Fruit fly (Drosophila melanogaster) whole organism, embryonic: ENCODE data around the gene CG14740.
A peak's percentile ranks its signal among the peaks of the same experiment; 100 is the strongest.

Experiments used
- Bdp1 ChIP-seq: fragments of 200-800 bp; sonication (Bioruptor generic); optimal IDR thresholded peaks from 3 replicates; lab custom pipeline; 2016; ENCODE audit warnings: missing biosample characterization, missing genetic modification characterization
- BtbVII ChIP-seq: fragments of 200-800 bp; sonication (Bioruptor generic); optimal IDR thresholded peaks from 3 replicates; lab custom pipeline; 2017; ENCODE audit warnings: missing biosample characterization, mild to moderate bottlenecking, missing genetic modification characterization
- CG10462 ChIP-seq: fragments of 200-800 bp; sonication (Bioruptor generic); optimal IDR thresholded peaks from 2 replicates; lab custom pipeline; 2016; ENCODE audit warnings: missing biosample characterization, missing genetic modification characterization
- CG10959 ChIP-seq: fragments of 200-800 bp; sonication (Bioruptor generic); IDR thresholded peaks from 2 replicates; pipeline ENCODE4 v1.3.6; 2022; ENCODE audit warnings: missing biosample characterization, missing genetic modification characterization
- CG11247 ChIP-seq: fragments of 200-800 bp; sonication (Bioruptor generic); IDR thresholded peaks from 2 replicates; pipeline ENCODE4 v1.3.6; 2022; ENCODE audit warnings: missing biosample characterization, missing genetic modification characterization
- CG13296 ChIP-seq: fragments of 200-800 bp; sonication (Bioruptor generic); optimal IDR thresholded peaks from 3 replicates; lab custom pipeline; 2018; ENCODE audit warnings: missing biosample characterization, mild to moderate bottlenecking, missing genetic modification characterization
- CG13775 ChIP-seq: fragments of 200-800 bp; sonication (Bioruptor generic); optimal IDR thresholded peaks from 3 replicates; lab custom pipeline; 2017; ENCODE audit warnings: missing biosample characterization, mild to moderate bottlenecking, missing genetic modification characterization
- CG14667 ChIP-seq: fragments of 200-800 bp; sonication (Bioruptor generic); IDR thresholded peaks from 2 replicates; pipeline ENCODE4 v1.3.6; 2022; ENCODE audit warnings: missing biosample characterization, missing genetic modification characterization
- CG14860 ChIP-seq: fragments of 200-800 bp; sonication (Bioruptor generic); IDR thresholded peaks from 3 replicates; pipeline ENCODE4 v1.3.6; 2022; ENCODE audit warnings: missing biosample characterization, missing genetic modification characterization; ENCODE audit not compliant: partially characterized antibody
- CG14965 ChIP-seq: fragments of 200-800 bp; sonication (Bioruptor generic); optimal IDR thresholded peaks from 2 replicates; lab custom pipeline; 2016; ENCODE audit warnings: missing biosample characterization, missing genetic modification characterization, borderline replicate concordance
- CG17328 ChIP-seq: fragments of 200-800 bp; sonication (Bioruptor generic); IDR thresholded peaks from 2 replicates; pipeline ENCODE4 v1.3.6; 2022; ENCODE audit warnings: missing biosample characterization, missing genetic modification characterization
- CG17802 ChIP-seq: fragments of 200-800 bp; sonication (Bioruptor generic); optimal IDR thresholded peaks from 2 replicates; lab custom pipeline; 2018; ENCODE audit warnings: missing biosample characterization, mild to moderate bottlenecking, missing genetic modification characterization, moderate library complexity
- CG17829 ChIP-seq: fragments of 200-800 bp; optimal IDR thresholded peaks from 2 replicates; lab custom pipeline; 2019; ENCODE audit warnings: missing biosample characterization, mild to moderate bottlenecking, missing genetic modification characterization, moderate library complexity
- CG17912 ChIP-seq: fragments of 200-800 bp; sonication (Bioruptor generic); optimal IDR thresholded peaks from 2 replicates; lab custom pipeline; 2018; ENCODE audit warnings: missing biosample characterization, mild to moderate bottlenecking, missing genetic modification characterization
- CG18619 ChIP-seq: fragments of 200-800 bp; sonication (Bioruptor generic); optimal IDR thresholded peaks from 3 replicates; lab custom pipeline; 2017; ENCODE audit warnings: missing biosample characterization, mild to moderate bottlenecking, missing genetic modification characterization
- CG32772 ChIP-seq: fragments of 200-800 bp; sonication (Bioruptor generic); IDR thresholded peaks from 2 replicates; pipeline ENCODE4 v1.3.6; 2022; ENCODE audit warnings: missing biosample characterization, missing genetic modification characterization
- CG4424 ChIP-seq: fragments of 200-800 bp; sonication (Bioruptor generic); optimal IDR thresholded peaks from 3 replicates; lab custom pipeline; 2016; ENCODE audit warnings: missing biosample characterization, missing genetic modification characterization
- CG6765 ChIP-seq: fragments of 200-800 bp; sonication (Bioruptor generic); optimal IDR thresholded peaks from 3 replicates; lab custom pipeline; 2017; ENCODE audit warnings: missing biosample characterization, mild to moderate bottlenecking, missing genetic modification characterization
- CG8290 ChIP-seq, 3 experiments: fragments of 200-800 bp; sonication (Bioruptor generic); optimal IDR thresholded peaks; 2 replicates each; lab custom pipeline; 2016 to 2019; ENCODE audit warnings: missing biosample characterization in 3 of 3, missing genetic modification characterization in 3 of 3, mild to moderate bottlenecking in 2 of 3, moderate library complexity in 1 of 3
- CG8924 ChIP-seq: fragments of 200-800 bp; optimal IDR thresholded peaks from 3 replicates; lab custom pipeline; 2019; ENCODE audit warnings: missing biosample characterization, mild to moderate bottlenecking, missing genetic modification characterization, moderate library complexity
- D19B ChIP-seq: fragments of 200-800 bp; sonication (Bioruptor generic); optimal IDR thresholded peaks from 2 replicates; lab custom pipeline; 2017; ENCODE audit warnings: missing biosample characterization, mild to moderate bottlenecking, missing genetic modification characterization
- Drgx ChIP-seq: fragments of 200-800 bp; sonication (Bioruptor generic); IDR thresholded peaks from 2 replicates; pipeline ENCODE4 v1.3.6; 2022; ENCODE audit warnings: missing biosample characterization, missing genetic modification characterization
- HLH54F ChIP-seq: fragments of 200-800 bp; sonication (Bioruptor generic); optimal IDR thresholded peaks from 3 replicates; lab custom pipeline; 2016; ENCODE audit warnings: missing biosample characterization, missing genetic modification characterization
- Hey ChIP-seq: fragments of 200-800 bp; sonication (Bioruptor generic); optimal IDR thresholded peaks from 3 replicates; lab custom pipeline; 2018; ENCODE audit warnings: missing biosample characterization, mild to moderate bottlenecking, missing genetic modification characterization
- HmgZ ChIP-seq: fragments of 200-800 bp; sonication (Bioruptor generic); optimal IDR thresholded peaks from 2 replicates; lab custom pipeline; 2018; ENCODE audit warnings: missing biosample characterization, mild to moderate bottlenecking, missing genetic modification characterization
- Hmx ChIP-seq: fragments of 200-800 bp; sonication (Bioruptor generic); optimal IDR thresholded peaks from 2 replicates; lab custom pipeline; 2016; ENCODE audit warnings: missing biosample characterization, missing genetic modification characterization
- Kr ChIP-seq: fragments of 200-800 bp; sonication (Bioruptor generic); optimal IDR thresholded peaks from 2 replicates; lab custom pipeline; 2017; ENCODE audit warnings: missing biosample characterization, mild to moderate bottlenecking, missing genetic modification characterization
- Opbp ChIP-seq: fragments of 200-800 bp; sonication (Bioruptor generic); IDR thresholded peaks from 3 replicates; pipeline ENCODE4 v1.3.6; 2022; ENCODE audit warnings: missing biosample characterization, missing genetic modification characterization; ENCODE audit not compliant: partially characterized antibody
- Side ChIP-seq: fragments of 200-800 bp; sonication (Bioruptor generic); optimal IDR thresholded peaks from 2 replicates; lab custom pipeline; 2016; ENCODE audit warnings: missing biosample characterization, missing genetic modification characterization
- Sry-β ChIP-seq: fragments of 200-800 bp; sonication (Bioruptor generic); optimal IDR thresholded peaks from 2 replicates; lab custom pipeline; 2018; ENCODE audit warnings: missing biosample characterization, mild to moderate bottlenecking, missing genetic modification characterization, moderate library complexity
- Usf ChIP-seq: fragments of 200-800 bp; sonication (Bioruptor generic); optimal IDR thresholded peaks from 2 replicates; lab custom pipeline; 2017; ENCODE audit warnings: missing genotype, missing biosample characterization, missing genetic modification characterization
- YL-1 ChIP-seq: fragments of 200-800 bp; sonication (Bioruptor generic); optimal IDR thresholded peaks from 3 replicates; lab custom pipeline; 2017; ENCODE audit warnings: missing biosample characterization, mild to moderate bottlenecking, missing genetic modification characterization
- ato ChIP-seq: fragments of 200-800 bp; sonication (Bioruptor generic); IDR thresholded peaks from 2 replicates; pipeline ENCODE4 v1.3.6; 2022; ENCODE audit warnings: missing biosample characterization, missing genetic modification characterization; ENCODE audit not compliant: partially characterized antibody
- bowl ChIP-seq: fragments of 200-800 bp; sonication (Bioruptor generic); IDR thresholded peaks from 2 replicates; pipeline ENCODE4 v1.3.6; 2022; ENCODE audit warnings: missing biosample characterization, missing genetic modification characterization
- disco-r ChIP-seq: fragments of 200-800 bp; sonication (Bioruptor generic); optimal IDR thresholded peaks from 2 replicates; lab custom pipeline; 2016; ENCODE audit warnings: missing biosample characterization, missing genetic modification characterization
- hkb ChIP-seq, 2 experiments: fragments of 200-800 bp in 1 of 2; fragments of >200 bp in 1 of 2; sonication (Bioruptor generic) in 1 of 2; IDR thresholded peaks in 1 of 2; optimal IDR thresholded peaks in 1 of 2; 2 replicates each; pipeline versions ENCODE4 v1.3.6 to Lab custom; 2017 to 2022; ENCODE audit warnings: missing biosample characterization in 1 of 2, missing genetic modification characterization in 1 of 2
- ind ChIP-seq: fragments of 200-800 bp; sonication (Bioruptor generic); optimal IDR thresholded peaks from 3 replicates; lab custom pipeline; 2016; ENCODE audit warnings: missing biosample characterization, missing genetic modification characterization
- insv ChIP-seq, 2 experiments: fragments of 200-800 bp; sonication (Bioruptor generic); optimal IDR thresholded peaks; 3 replicates each; lab custom pipeline; 2016 to 2018; ENCODE audit warnings: missing biosample characterization in 2 of 2, missing genetic modification characterization in 2 of 2
- nerfin-2 ChIP-seq: fragments of 200-800 bp; sonication (Bioruptor generic); IDR thresholded peaks from 2 replicates; pipeline ENCODE4 v1.3.6; 2022; ENCODE audit warnings: missing biosample characterization, missing genetic modification characterization; ENCODE audit not compliant: partially characterized antibody
- phol ChIP-seq: fragments of 200-800 bp; sonication (Bioruptor generic); optimal IDR thresholded peaks from 3 replicates; lab custom pipeline; 2018; ENCODE audit warnings: missing biosample characterization, mild to moderate bottlenecking, missing genetic modification characterization, moderate library complexity
- pzg ChIP-seq: fragments of 200-800 bp; sonication (Bioruptor generic); optimal IDR thresholded peaks from 3 replicates; lab custom pipeline; 2018; ENCODE audit warnings: missing biosample characterization, mild to moderate bottlenecking, missing genetic modification characterization, moderate library complexity
- run ChIP-seq: fragments of 200-800 bp; sonication (Bioruptor generic); optimal IDR thresholded peaks from 3 replicates; lab custom pipeline; 2018; ENCODE audit warnings: missing biosample characterization, mild to moderate bottlenecking, missing genetic modification characterization
- schlank ChIP-seq: fragments of 200-800 bp; sonication (Bioruptor generic); optimal IDR thresholded peaks from 2 replicates; lab custom pipeline; 2018; ENCODE audit warnings: missing biosample characterization, mild to moderate bottlenecking, missing genetic modification characterization
- sens-2 ChIP-seq: fragments of 200-800 bp; sonication (Bioruptor generic); IDR thresholded peaks from 2 replicates; pipeline ENCODE4 v1.3.6; 2022; ENCODE audit warnings: missing biosample characterization, missing genetic modification characterization
- slbo ChIP-seq: fragments of 200-800 bp; sonication (Bioruptor generic); IDR thresholded peaks from 2 replicates; pipeline ENCODE4 v1.3.6; 2022; ENCODE audit warnings: missing biosample characterization, missing genetic modification characterization
- sna ChIP-seq: fragments of 200-800 bp; sonication (Bioruptor generic); IDR thresholded peaks from 2 replicates; pipeline ENCODE4 v1.3.6; 2022; ENCODE audit warnings: missing biosample characterization, missing genetic modification characterization; ENCODE audit not compliant: partially characterized antibody
- trh ChIP-seq: fragments of 200-800 bp; sonication (Bioruptor generic); optimal IDR thresholded peaks from 2 replicates; lab custom pipeline; 2016; ENCODE audit warnings: missing biosample characterization, missing genetic modification characterization
- ttk ChIP-seq: fragments of 200-800 bp; sonication (Bioruptor generic); IDR thresholded peaks from 2 replicates; pipeline ENCODE4 v2.1.2; 2022; ENCODE audit warnings: missing biosample characterization, missing genetic modification characterization
- vnd ChIP-seq: fragments of 200-800 bp; sonication (Bioruptor generic); IDR thresholded peaks from 3 replicates; pipeline ENCODE4 v1.3.6; 2022; ENCODE audit warnings: missing biosample characterization, missing genetic modification characterization; ENCODE audit not compliant: partially characterized antibody

The CG14740 gene

DNA sequence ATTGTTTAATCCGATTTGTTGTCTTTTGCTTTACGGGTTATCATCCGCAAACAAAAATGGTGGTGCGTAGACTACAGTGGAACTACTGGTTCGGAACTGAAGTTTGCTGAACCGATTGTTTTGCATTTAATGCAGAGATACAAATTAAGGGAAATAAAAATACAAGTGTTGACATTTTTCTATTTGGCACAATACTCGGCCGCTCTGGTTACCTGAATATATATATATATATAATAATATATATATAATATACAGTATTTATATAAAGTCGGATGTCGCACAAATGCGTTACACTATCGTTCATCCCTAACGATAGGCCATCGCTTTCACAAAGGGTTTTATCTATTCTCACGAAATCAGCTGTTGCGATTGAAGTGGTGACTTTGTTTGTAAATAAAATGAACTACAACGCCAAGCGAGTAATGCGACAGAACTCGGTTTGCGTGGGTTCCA, 45.9 kb downstream of the CG14740 start, which contains the start of the genes DCAF12 and Spt3 (continued):
- TF ChIP-seq CG32772 (0 out of 2 replicates have a peak, but pooled peaks have one; percentile 23), CG4424 (GFP tag; lab: Kevin White, UChicago) (peak; percentile 42), CG13296 (GFP tag; lab: Kevin White, UChicago) (no peak), sens-2 (GFP tag; lab: Robert Waterston, UW) (no peak), Hmx (GFP tag; lab: Kevin White, UChicago) (no peak), run (tag; lab: Kevin White, UChicago) (no peak), CG10959 (no peak), vnd (peak; percentile 96), HLH54F (GFP tag; lab: Kevin White, UChicago) (no peak), Kr (GFP tag; lab: Kevin White, UChicago) (peak; percentile 91), D19B (GFP tag; lab: Kevin White, UChicago) (peak; percentile 10), Usf (GFP tag; lab: Kevin White, UChicago) (no peak), CG14667 (GFP tag; lab: Robert Waterston, UW) (peak; percentile 39; the same call in 1 of the 2 replicates), Sry-β (GFP tag; lab: Kevin White, UChicago) (peak; percentile 76), sna (GFP tag; lab: Robert Waterston, UW) (peak; percentile 94), ttk (GFP tag; lab: Robert Waterston, UW) (no peak), Hey (tag; lab: Kevin White, UChicago) (no peak), CG17802 (no peak), phol (tag; lab: Kevin White, UChicago) (peak; percentile 94), CG11247 (GFP tag; lab: Robert Waterston, UW) (0 out of 2 replicates have a peak, but pooled peaks have one; percentile 42), CG18619 (GFP tag; lab: Kevin White, UChicago) (no peak), CG14860 (GFP tag; lab: Robert Waterston, UW) (peak; percentile 95), slbo (peak; percentile 77), disco-r (GFP tag; lab: Kevin White, UChicago) (no peak), CG14965 (GFP tag; lab: Kevin White, UChicago) (no peak), nerfin-2 (GFP tag; lab: Robert Waterston, UW) (peak; percentile 70), Side (peak; percentile 44), BtbVII (GFP tag; lab: Kevin White, UChicago) (no peak), pzg (GFP tag; lab: Kevin White, UChicago) (peak; percentile 37), schlank (tag; lab: Kevin White, UChicago) (no peak), YL-1 (GFP tag; lab: Kevin White, UChicago) (peak; percentile 5), CG6765 (GFP tag; lab: Kevin White, UChicago) (no peak), CG10462 (GFP tag; lab: Kevin White, UChicago) (no peak), CG17912 (GFP tag; lab: Kevin White, UChicago) (no peak), bowl (GFP tag; lab: Robert Waterston, UW) (no peak), CG13775 (GFP tag; lab: Kevin White, UChicago) (peak; percentile 66), HmgZ (no peak), Drgx (GFP tag; lab: Robert Waterston, UW) (no peak), ind (GFP tag; lab: Kevin White, UChicago) (peak; percentile 53), trh (GFP tag; lab: Kevin White, UChicago) (no peak), CG8290 (GFP tag; optimal IDR thresholded peaks at IDR 0.05; lab: Kevin White, UChicago) (peak; percentile 27), CG8290 (tag; optimal IDR thresholded peaks at IDR 0.05; lab: Kevin White, UChicago) (no peak), Bdp1 (GFP tag; lab: Kevin White, UChicago) (no peak), ato (GFP tag; lab: Robert Waterston, UW) (peak; percentile 67), hkb (optimal IDR thresholded peaks at IDR 0.05; lab: Kevin White, UChicago) (no peak), hkb (GFP tag; IDR thresholded peaks at IDR 0.05; lab: Robert Waterston, UW) (0 out of 2 replicates have a peak, but pooled peaks have one; percentile 16), CG17328 (GFP tag; lab: Robert Waterston, UW) (no peak), insv (GFP tag; optimal IDR thresholded peaks at IDR 0.05; lab: Kevin White, UChicago) (peak in 1 of 2 experiments; percentile 23), CG8924 (peak; percentile 77), CG17829 (tag; lab: Kevin White, UChicago) (peak; percentile 74), Opbp (GFP tag; lab: Robert Waterston, UW) (peak; percentile 90)
